Worm (Caenorhabditis elegans): Measurements from ENCODE around the gene Y41D4B.11.

- TF ChIP-seq aly-2 (tag; optimal IDR thresholded peaks at IDR 0.05) (no peak), unc-39 (tag; optimal IDR thresholded peaks at IDR 0.05) (no peak), nhr-76 (tag; optimal IDR thresholded peaks at IDR 0.05) (no peak), pqm-1 (tag; optimal IDR thresholded peaks at IDR 0.05) (no peak), nhr-77 (tag; optimal IDR thresholded peaks at IDR 0.05) (no peak)
Observed at ce11 chrIV:1602936-1603457, 2.5 kb upstream of the Y41D4B.11 start.
